Fruit fly (Drosophila melanogaster) whole organism, embryonic: ENCODE measurements around the gene Ran-like.
A peak's percentile ranks its signal among the peaks of the same experiment; 100 is the strongest.

ENCODE experiments used
- Ada2b ChIP-seq: fragments of 200-800 bp; sonication (Bioruptor generic); IDR thresholded peaks from 2 replicates; pipeline ENCODE4 v1.3.6; 2022; ENCODE audit warnings: missing biosample characterization, missing genetic modification characterization
- Asciz ChIP-seq: fragments of 200-800 bp; sonication (Bioruptor generic); optimal IDR thresholded peaks from 2 replicates; lab custom pipeline; 2017; ENCODE audit warnings: missing biosample characterization, mild to moderate bottlenecking, missing genetic modification characterization, missing genetic modification reagents
- Awh ChIP-seq: fragments of 200-800 bp; sonication (Bioruptor generic); IDR thresholded peaks from 2 replicates; pipeline ENCODE4, ENCODE4 v1.3.6; 2022; ENCODE audit warnings: missing biosample characterization, missing genetic modification characterization
- B-H2 ChIP-seq: fragments of 200-800 bp; sonication (Bioruptor generic); optimal IDR thresholded peaks from 2 replicates; lab custom pipeline; 2018; ENCODE audit warnings: missing biosample characterization, mild to moderate bottlenecking, missing genetic modification characterization
- Blimp-1 ChIP-seq: fragments of 200-800 bp; sonication (Bioruptor generic); optimal IDR thresholded peaks from 3 replicates; lab custom pipeline; 2018; ENCODE audit warnings: missing biosample characterization, missing genetic modification characterization, mild to moderate bottlenecking, moderate library complexity, missing genetic modification reagents
- CG10565 ChIP-seq: fragments of 200-800 bp; sonication (Bioruptor generic); optimal IDR thresholded peaks from 3 replicates; lab custom pipeline; 2016; ENCODE audit warnings: missing biosample characterization, mild to moderate bottlenecking, missing genetic modification characterization
- CG11247 ChIP-seq: fragments of 200-800 bp; sonication (Bioruptor generic); IDR thresholded peaks from 2 replicates; pipeline ENCODE4 v1.3.6; 2022; ENCODE audit warnings: missing biosample characterization, missing genetic modification characterization
- CG12219 ChIP-seq: fragments of 200-800 bp; sonication (Bioruptor generic); optimal IDR thresholded peaks from 3 replicates; lab custom pipeline; 2018; ENCODE audit warnings: missing biosample characterization, mild to moderate bottlenecking, missing genetic modification characterization
- CG1647 ChIP-seq: fragments of 200-800 bp; sonication (Bioruptor generic); optimal IDR thresholded peaks from 3 replicates; lab custom pipeline; 2016; ENCODE audit warnings: missing biosample characterization, missing genetic modification characterization
- CG17802 ChIP-seq: fragments of 200-800 bp; sonication (Bioruptor generic); optimal IDR thresholded peaks from 2 replicates; lab custom pipeline; 2018; ENCODE audit warnings: missing biosample characterization, mild to moderate bottlenecking, missing genetic modification characterization, moderate library complexity
- CG17829 ChIP-seq: fragments of 200-800 bp; optimal IDR thresholded peaks from 2 replicates; lab custom pipeline; 2019; ENCODE audit warnings: missing biosample characterization, mild to moderate bottlenecking, missing genetic modification characterization, moderate library complexity
- CG18764 ChIP-seq: fragments of 200-800 bp; sonication (Bioruptor generic); optimal IDR thresholded peaks from 3 replicates; lab custom pipeline; 2016; ENCODE audit warnings: missing biosample characterization, missing genetic modification characterization
- CG3281 ChIP-seq: fragments of 200-800 bp; sonication (Bioruptor generic); optimal IDR thresholded peaks from 3 replicates; lab custom pipeline; 2017; ENCODE audit warnings: missing biosample characterization, mild to moderate bottlenecking, missing genetic modification characterization
- CG4282 ChIP-seq: fragments of 200-800 bp; sonication (Bioruptor generic); optimal IDR thresholded peaks from 2 replicates; lab custom pipeline; 2016; ENCODE audit warnings: missing biosample characterization, missing genetic modification characterization
- CG4707 ChIP-seq: fragments of 200-800 bp; sonication (Bioruptor generic); optimal IDR thresholded peaks from 2 replicates; lab custom pipeline; 2018; ENCODE audit warnings: missing biosample characterization, mild to moderate bottlenecking, missing genetic modification characterization, moderate library complexity
- CG6254 ChIP-seq: fragments of 200-800 bp; sonication (Bioruptor generic); optimal IDR thresholded peaks from 3 replicates; lab custom pipeline; 2017; ENCODE audit warnings: mild to moderate bottlenecking, missing biosample characterization, missing genetic modification reagents, missing genetic modification characterization
- CG7987 ChIP-seq: fragments of 200-800 bp; sonication (Bioruptor generic); optimal IDR thresholded peaks from 2 replicates; lab custom pipeline; 2018; ENCODE audit warnings: missing biosample characterization, mild to moderate bottlenecking, missing genetic modification characterization, moderate library complexity
- CG9932 ChIP-seq: fragments of 200-800 bp; sonication (Bioruptor generic); IDR thresholded peaks from 2 replicates; pipeline ENCODE4 v1.3.6; 2022; ENCODE audit warnings: missing biosample characterization, missing genetic modification characterization
- CTCF ChIP-seq: fragments of 200-800 bp; sonication (Bioruptor generic); optimal IDR thresholded peaks from 2 replicates; lab custom pipeline; 2017; ENCODE audit warnings: missing biosample characterization, mild to moderate bottlenecking, missing genetic modification characterization, moderate library complexity
- Chrac-16 ChIP-seq: fragments of 200-800 bp; sonication (Bioruptor generic); optimal IDR thresholded peaks from 3 replicates; lab custom pipeline; 2016; ENCODE audit warnings: missing biosample characterization, missing genetic modification characterization
- D19B ChIP-seq: fragments of 200-800 bp; sonication (Bioruptor generic); optimal IDR thresholded peaks from 2 replicates; lab custom pipeline; 2017; ENCODE audit warnings: missing biosample characterization, mild to moderate bottlenecking, missing genetic modification characterization
- Dll ChIP-seq: fragments of 200-800 bp; sonication (Bioruptor generic); IDR thresholded peaks from 4 replicates; pipeline ENCODE4 v1.3.6; 2022; ENCODE audit warnings: missing biosample characterization, missing genetic modification characterization; ENCODE audit not compliant: partially characterized antibody
- E2f1 ChIP-seq: fragments of 200-800 bp; sonication (Bioruptor generic); IDR thresholded peaks from 2 replicates; pipeline ENCODE4 v1.3.6; 2022; ENCODE audit warnings: missing biosample characterization, missing genetic modification characterization
- Fer2 ChIP-seq: fragments of 200-800 bp; sonication (Bioruptor generic); optimal IDR thresholded peaks from 2 replicates; lab custom pipeline; 2018; ENCODE audit warnings: missing biosample characterization, mild to moderate bottlenecking, missing genetic modification characterization, moderate library complexity
- H15 ChIP-seq: fragments of 200-800 bp; sonication (Bioruptor generic); IDR thresholded peaks from 3 replicates; pipeline ENCODE4 v1.3.6; 2022; ENCODE audit warnings: missing biosample characterization, missing genetic modification characterization
- Max ChIP-seq: fragments of 200-800 bp; sonication (Bioruptor generic); optimal IDR thresholded peaks from 2 replicates; lab custom pipeline; 2016; ENCODE audit warnings: missing biosample characterization, mild to moderate bottlenecking, missing genetic modification characterization
- Mrtf ChIP-seq: fragments of 200-800 bp; sonication (Bioruptor generic); IDR thresholded peaks from 3 replicates; pipeline ENCODE4 v1.3.6; 2022; ENCODE audit warnings: missing biosample characterization, missing genetic modification characterization
- NC2α ChIP-seq: fragments of 200-800 bp; sonication (Bioruptor generic); optimal IDR thresholded peaks from 2 replicates; lab custom pipeline; 2016; ENCODE audit warnings: missing biosample characterization, missing genetic modification characterization
- NC2β ChIP-seq: fragments of 200-800 bp; sonication (Bioruptor generic); optimal IDR thresholded peaks from 2 replicates; lab custom pipeline; 2016; ENCODE audit warnings: missing biosample characterization, missing genetic modification characterization
- NFAT ChIP-seq: fragments of 200-800 bp; sonication (Bioruptor generic); IDR thresholded peaks from 2 replicates; pipeline ENCODE4 v1.3.6; 2022; ENCODE audit warnings: missing biosample characterization, missing genetic modification characterization
- Opbp ChIP-seq: fragments of 200-800 bp; sonication (Bioruptor generic); IDR thresholded peaks from 3 replicates; pipeline ENCODE4 v1.3.6; 2022; ENCODE audit warnings: missing biosample characterization, missing genetic modification characterization; ENCODE audit not compliant: partially characterized antibody
- PHDP ChIP-seq: fragments of 200-800 bp; sonication (Bioruptor generic); optimal IDR thresholded peaks from 3 replicates; lab custom pipeline; 2018; ENCODE audit warnings: missing biosample characterization, mild to moderate bottlenecking, missing genetic modification characterization, moderate library complexity
- Sox102F ChIP-seq: fragments of 200-800 bp; sonication (Bioruptor generic); optimal IDR thresholded peaks from 2 replicates; lab custom pipeline; 2018; ENCODE audit warnings: missing biosample characterization, mild to moderate bottlenecking, missing genetic modification characterization, moderate library complexity
- bab2 ChIP-seq: fragments of 200-800 bp; sonication (Bioruptor generic); optimal IDR thresholded peaks from 2 replicates; lab custom pipeline; 2016; ENCODE audit warnings: missing biosample characterization, missing genetic modification characterization
- cad ChIP-seq: fragments of >200 bp; optimal IDR thresholded peaks from 2 replicates; lab custom pipeline; 2017; ENCODE audit warnings: missing biosample characterization, missing genetic modification characterization
- chif ChIP-seq, 2 experiments: fragments of 200-800 bp; sonication (Bioruptor generic); optimal IDR thresholded peaks; 3 replicates each; lab custom pipeline; 2016; ENCODE audit warnings: missing biosample characterization in 2 of 2, missing genetic modification characterization in 2 of 2
- da ChIP-seq: fragments of 200-800 bp; sonication (Bioruptor generic); optimal IDR thresholded peaks from 2 replicates; lab custom pipeline; 2016; ENCODE audit warnings: missing biosample characterization, missing genetic modification characterization
- ems ChIP-seq: fragments of 200-800 bp; sonication (Bioruptor generic); optimal IDR thresholded peaks from 3 replicates; lab custom pipeline; 2016; ENCODE audit warnings: missing biosample characterization, missing genetic modification characterization
- esg ChIP-seq: fragments of 200-800 bp; sonication (Bioruptor generic); conservative IDR thresholded peaks from 2 replicates; pipeline ENCODE4 v1.3.6; 2022; ENCODE audit warnings: missing biosample characterization, missing genetic modification characterization
- exex ChIP-seq: fragments of 200-800 bp; sonication (Bioruptor generic); optimal IDR thresholded peaks from 4 replicates; lab custom pipeline; 2018; ENCODE audit warnings: missing biosample characterization, mild to moderate bottlenecking, missing genetic modification characterization, moderate library complexity
- fru ChIP-seq: fragments of >200 bp; optimal IDR thresholded peaks from 2 replicates; lab custom pipeline; 2017
- insv ChIP-seq, 2 experiments: fragments of 200-800 bp; sonication (Bioruptor generic); optimal IDR thresholded peaks; 3 replicates each; lab custom pipeline; 2016 to 2018; ENCODE audit warnings: missing biosample characterization in 2 of 2, missing genetic modification characterization in 2 of 2
- ken ChIP-seq: fragments of 200-800 bp; sonication (Bioruptor generic); IDR thresholded peaks from 3 replicates; pipeline ENCODE4 v1.3.6; 2022; ENCODE audit warnings: missing biosample characterization, missing genetic modification characterization
- ranshi ChIP-seq: fragments of 200-800 bp; sonication (Bioruptor generic); IDR thresholded peaks from 2 replicates; pipeline ENCODE4 v1.3.6; 2022; ENCODE audit warnings: missing biosample characterization, missing genetic modification characterization
- sens ChIP-seq: fragments of 200-800 bp; sonication (Bioruptor generic); peaks from one replicate; lab custom pipeline; 2016; ENCODE audit warnings: missing biosample characterization, missing genetic modification characterization
- stwl ChIP-seq: fragments of 200-800 bp; sonication (Bioruptor generic); optimal IDR thresholded peaks from 3 replicates; lab custom pipeline; 2018; ENCODE audit warnings: missing biosample characterization, mild to moderate bottlenecking, missing genetic modification characterization, moderate library complexity
- trem ChIP-seq: fragments of 200-800 bp; optimal IDR thresholded peaks from 3 replicates; lab custom pipeline; 2019; ENCODE audit warnings: missing biosample characterization, mild to moderate bottlenecking, missing genetic modification characterization, moderate library complexity
- ttk ChIP-seq: fragments of 200-800 bp; sonication (Bioruptor generic); IDR thresholded peaks from 2 replicates; pipeline ENCODE4 v2.1.2; 2022; ENCODE audit warnings: missing biosample characterization, missing genetic modification characterization
- tup ChIP-seq: fragments of 200-800 bp; sonication (Bioruptor generic); optimal IDR thresholded peaks from 2 replicates; lab custom pipeline; 2016; ENCODE audit warnings: missing biosample characterization, mild to moderate bottlenecking, missing genetic modification characterization, moderate library complexity

The Ran-like gene

dm6 chr3L:15533402-15534129 lies 48.4 kb upstream of the Ran-like start (continued):
- peak; percentile 22 for TF ChIP-seq CG1647 (GFP tag; lab: Kevin White, UChicago)
- TF ChIP-seq exex (tag; lab: Kevin White, UChicago): no peak
- TF ChIP-seq Awh: peak; percentile 12; the same call in 1 of the 2 replicates
- 0 out of 2 replicates have a peak, but pooled peaks have one; percentile 48 for TF ChIP-seq NFAT (GFP tag; lab: Robert Waterston, UW)
- TF ChIP-seq tup (GFP tag; lab: Kevin White, UChicago): no peak
- peak; percentile 26 for TF ChIP-seq CG3281 (GFP tag; lab: Kevin White, UChicago)
- TF ChIP-seq CG17829 (tag; lab: Kevin White, UChicago): peak; percentile 42
- TF ChIP-seq Chrac-16 (GFP tag; lab: Kevin White, UChicago): peak; percentile 30
- no peak for TF ChIP-seq Opbp (GFP tag; lab: Robert Waterston, UW)
- no peak for TF ChIP-seq B-H2 (GFP tag; lab: Kevin White, UChicago)
- no peak for TF ChIP-seq Dll
- 0 out of 2 replicates have a peak, but pooled peaks have one; percentile 21 for TF ChIP-seq E2f1 (GFP tag; lab: Robert Waterston, UW)
- no peak for TF ChIP-seq cad (GFP tag; lab: Kevin White, UChicago)
- peak; percentile 35; the same call in 1 of the 3 replicates for TF ChIP-seq ken (GFP tag; lab: Robert Waterston, UW)
- peak; percentile 26 for TF ChIP-seq ems
- peak; percentile 18; the same call in 1 of the 2 replicates for TF ChIP-seq esg (GFP tag; lab: Robert Waterston, UW)
- peak; percentile 46 for TF ChIP-seq CG17802
- no peak; the same call in 1 of the 2 replicates for TF ChIP-seq ranshi (GFP tag; lab: Robert Waterston, UW)
- TF ChIP-seq Blimp-1 (GFP tag; lab: Kevin White, UChicago): peak; percentile 58
- no peak for TF ChIP-seq Fer2 (tag; lab: Kevin White, UChicago)
- TF ChIP-seq PHDP: peak; percentile 33
- TF ChIP-seq bab2 (GFP tag; lab: Kevin White, UChicago): peak; percentile 33
- TF ChIP-seq CG4282 (GFP tag; lab: Kevin White, UChicago): no peak
- peak; percentile 1 for TF ChIP-seq Max (GFP tag; lab: Kevin White, UChicago)
- no peak for TF ChIP-seq Mrtf (GFP tag; lab: Robert Waterston, UW)
- peak; percentile 58 for TF ChIP-seq Sox102F (GFP tag; lab: Kevin White, UChicago)
- TF ChIP-seq D19B: peak; percentile 11
- peak; percentile 84 for TF ChIP-seq sens
- TF ChIP-seq chif (GFP tag; optimal IDR thresholded peaks at IDR 0.05; lab: Kevin White, UChicago): peak in 1 of 2 experiments; percentile 34
- no peak for TF ChIP-seq NC2β (GFP tag; lab: Kevin White, UChicago)
- TF ChIP-seq insv (GFP tag; optimal IDR thresholded peaks at IDR 0.05; lab: Kevin White, UChicago): no peak

dm6 chr3L:15532368-15533030 lies 47.3 kb upstream of the Ran-like start:
- TF ChIP-seq H15 (GFP tag; lab: Robert Waterston, UW): no peak
- no peak for TF ChIP-seq CG12219
- TF ChIP-seq CG9932 (GFP tag; lab: Robert Waterston, UW): peak; percentile 55
- peak; percentile 26 for TF ChIP-seq Sox102F (GFP tag; lab: Kevin White, UChicago)
- TF ChIP-seq stwl (tag; lab: Kevin White, UChicago): no peak
- TF ChIP-seq trem (tag; lab: Kevin White, UChicago): peak; percentile 43
- TF ChIP-seq Asciz: peak; percentile 6
- TF ChIP-seq da (GFP tag; lab: Kevin White, UChicago): no peak
- TF ChIP-seq CTCF (GFP tag; lab: Kevin White, UChicago): no peak
- no peak for TF ChIP-seq CG18764 (GFP tag; lab: Kevin White, UChicago)
- peak; percentile 59 for TF ChIP-seq Ada2b (GFP tag; lab: Robert Waterston, UW)
- TF ChIP-seq ttk: peak; percentile 54
- TF ChIP-seq CG7987 (GFP tag; lab: Kevin White, UChicago): no peak
- no peak for TF ChIP-seq fru
- TF ChIP-seq Max (GFP tag; lab: Kevin White, UChicago): peak; percentile 27
- no peak for TF ChIP-seq Mrtf (GFP tag; lab: Robert Waterston, UW)
- peak; percentile 25 for TF ChIP-seq CG6254 (GFP tag; lab: Kevin White, UChicago)
- TF ChIP-seq CG11247 (GFP tag; lab: Robert Waterston, UW): 0 out of 2 replicates have a peak, but pooled peaks have one; percentile 18
- TF ChIP-seq CG4707 (GFP tag; lab: Kevin White, UChicago): no peak
- no peak for TF ChIP-seq NC2α (GFP tag; lab: Kevin White, UChicago)
- no peak for TF ChIP-seq CG10565 (GFP tag; lab: Kevin White, UChicago)
